Fruit fly (Drosophila melanogaster): ENCODE results near the gene Dus4.

The Dus4 gene

dm6 chr2L:19103176-19103921, 40.3 kb downstream of the Dus4 start:
- TF ChIP-seq Jarid2 (GFP tag; optimal IDR thresholded peaks at IDR 0.05) (no peak), fd102C (GFP tag; optimal IDR thresholded peaks at IDR 0.05) (peak; percentile 4), CG2120 (GFP tag; optimal IDR thresholded peaks at IDR 0.05) (no peak), peb (GFP tag; IDR thresholded peaks at IDR 0.05) (no peak), onecut (GFP tag; IDR thresholded peaks at IDR 0.05) (no peak), ssp (GFP tag; IDR thresholded peaks at IDR 0.05) (no peak), Fer3 (tag; optimal IDR thresholded peaks at IDR 0.05) (no peak), hb (GFP tag; IDR thresholded peaks at IDR 0.05; ENCODE audit: partially characterized antibody) (no peak), CG30431 (GFP tag; optimal IDR thresholded peaks at IDR 0.05) (no peak), Rx (GFP tag; IDR thresholded peaks at IDR 0.05) (no peak), bsh (GFP tag; optimal IDR thresholded peaks at IDR 0.05) (no peak), kni (GFP tag; optimal IDR thresholded peaks at IDR 0.05) (peak; percentile 40), Tbp (GFP tag; optimal IDR thresholded peaks at IDR 0.05) (no peak), br (optimal IDR thresholded peaks at IDR 0.05) (no peak), CG3838 (GFP tag; optimal IDR thresholded peaks at IDR 0.05) (no peak), Dbx (GFP tag; IDR thresholded peaks at IDR 0.05) (no peak), Bgb (GFP tag; IDR thresholded peaks at IDR 0.05; ENCODE audit: partially characterized antibody) (no peak), sisA (GFP tag; IDR thresholded peaks at IDR 0.05) (no peak), CG8924 (tag; optimal IDR thresholded peaks at IDR 0.05) (no peak), Dek (tag; optimal IDR thresholded peaks at IDR 0.05) (no peak), crol (GFP tag; IDR thresholded peaks at IDR 0.05) (peak; percentile 84), az2 (GFP tag; optimal IDR thresholded peaks at IDR 0.05) (no peak), CG12769 (tag; optimal IDR thresholded peaks at IDR 0.05) (no peak), Dp (GFP tag; optimal IDR thresholded peaks at IDR 0.05) (no peak), NC2β (GFP tag; optimal IDR thresholded peaks at IDR 0.05) (no peak), NFAT (GFP tag; IDR thresholded peaks at IDR 0.05) (no peak), Ets97D (GFP tag; optimal IDR thresholded peaks at IDR 0.05) (no peak), Hmr (GFP tag; optimal IDR thresholded peaks at IDR 0.05) (no peak), CG6854 (GFP tag; optimal IDR thresholded peaks at IDR 0.05) (no peak), Med (GFP tag) (peak; percentile 34), CG14050 (GFP tag; IDR thresholded peaks at IDR 0.05) (no peak), Nf-YB (GFP tag; optimal IDR thresholded peaks at IDR 0.05) (peak; percentile 4), cwo (GFP tag; optimal IDR thresholded peaks at IDR 0.05) (no peak), toy (GFP tag; IDR thresholded peaks at IDR 0.05) (no peak), CG2199 (GFP tag; IDR thresholded peaks at IDR 0.05) (no peak), Scr (GFP tag; IDR thresholded peaks at IDR 0.05; ENCODE audit: partially characterized antibody) (no peak), dimm (GFP tag; IDR thresholded peaks at IDR 0.05) (no peak), CG6791 (GFP tag; IDR thresholded peaks at IDR 0.05; ENCODE audit: partially characterized antibody) (no peak), CG7786 (GFP tag; optimal IDR thresholded peaks at IDR 0.05) (no peak), maf-S (GFP tag; optimal IDR thresholded peaks at IDR 0.05) (no peak), HHEX (GFP tag; optimal IDR thresholded peaks at IDR 0.05) (no peak), tup (GFP tag; optimal IDR thresholded peaks at IDR 0.05) (no peak), slbo (GFP tag; IDR thresholded peaks at IDR 0.05) (no peak), Kr (GFP tag; optimal IDR thresholded peaks at IDR 0.05) (peak; percentile 78), CG4282 (GFP tag; optimal IDR thresholded peaks at IDR 0.05) (no peak), al (GFP tag; IDR thresholded peaks at IDR 0.05) (no peak), CG11093 (GFP tag; IDR thresholded peaks at IDR 0.05) (no peak), tll (GFP tag; optimal IDR thresholded peaks at IDR 0.05) (peak in 1 of 2 experiments; percentile 76), CG11560 (tag; IDR thresholded peaks at IDR 0.05) (no peak), otp (GFP tag; IDR thresholded peaks at IDR 0.05) (no peak), twi (tag; optimal IDR thresholded peaks at IDR 0.05) (peak; percentile 6)

Measured in whole organism, embryonic.